Worm (Caenorhabditis elegans) whole organism, young adult: ENCODE results near the gene zip-8.

ENCODE experiments used
- B0035.1 ChIP-seq: sonication (generic microtip); optimal IDR thresholded peaks from 2 replicates; lab custom pipeline; 2016; ENCODE audit warnings: missing genetic modification characterization, mild to moderate bottlenecking, missing compliant biosample characterization, missing genotype, missing genetic modification reagents
- C06A6.2 ChIP-seq: fragments of 200-800 bp; sonication (Bioruptor generic); conservative IDR thresholded peaks from 2 replicates; pipeline ENCODE4 v1.3.6; 2022; ENCODE audit warnings: missing genetic modification characterization, missing compliant biosample characterization
- F37B4.10 ChIP-seq: fragments of 200-800 bp; sonication (Bioruptor generic); IDR thresholded peaks from 2 replicates; pipeline ENCODE4 v1.3.6; 2022; ENCODE audit warnings: missing genetic modification characterization, missing compliant biosample characterization
- F39B2.1 ChIP-seq: fragments of 200-800 bp; sonication (Bioruptor generic); IDR thresholded peaks from 2 replicates; pipeline ENCODE4 v1.3.6; 2022; ENCODE audit warnings: missing genetic modification reagents, missing genetic modification characterization, missing compliant biosample characterization
- F55B11.4 ChIP-seq: sonication (generic microtip); optimal IDR thresholded peaks from 2 replicates; lab custom pipeline; 2016; ENCODE audit warnings: missing compliant biosample characterization, missing genetic modification characterization, borderline replicate concordance; ENCODE audit not compliant: insufficient read depth
- K11D2.4 ChIP-seq: fragments of 200-800 bp; sonication (Bioruptor generic); IDR thresholded peaks from 2 replicates; pipeline ENCODE4 v1.3.6; 2022; ENCODE audit warnings: missing genetic modification reagents, missing genetic modification characterization, missing compliant biosample characterization
- K12H6.12 ChIP-seq: fragments of 200-800 bp; sonication (Bioruptor generic); optimal IDR thresholded peaks from 2 replicates; lab custom pipeline; 2018; ENCODE audit warnings: mild to moderate bottlenecking, missing genetic modification characterization, missing compliant biosample characterization
- Y53F4B.3 ChIP-seq: fragments of 200-800 bp; sonication (Bioruptor generic); IDR thresholded peaks from 2 replicates; pipeline ENCODE4 v1.3.6; 2022; ENCODE audit warnings: missing genetic modification reagents, missing genetic modification characterization, missing compliant biosample characterization
- Y95B8A.8 ChIP-seq: fragments of 200-800 bp; sonication (Bioruptor generic); IDR thresholded peaks from 2 replicates; pipeline ENCODE4 v1.3.6; 2022; ENCODE audit warnings: missing genetic modification reagents, missing genetic modification characterization, missing compliant biosample characterization
- akir-1 ChIP-seq: fragments of 200-800 bp; sonication (Bioruptor generic); optimal IDR thresholded peaks from 2 replicates; lab custom pipeline; 2018; ENCODE audit warnings: mild to moderate bottlenecking, missing genetic modification characterization, moderate library complexity, missing compliant biosample characterization
- attf-5 ChIP-seq: fragments of 200-800 bp; sonication (Bioruptor generic); optimal IDR thresholded peaks from 2 replicates; lab custom pipeline; 2018; ENCODE audit warnings: mild to moderate bottlenecking, missing genetic modification characterization, missing compliant biosample characterization
- attf-6 ChIP-seq: fragments of 200-800 bp; sonication (Bioruptor generic); IDR thresholded peaks from 2 replicates; pipeline ENCODE4 v1.3.6; 2022; ENCODE audit warnings: missing genetic modification reagents, missing genetic modification characterization, missing compliant biosample characterization
- bed-2 ChIP-seq: fragments of 200-800 bp; sonication (Bioruptor generic); IDR thresholded peaks from 2 replicates; pipeline ENCODE4 v1.3.6; 2022; ENCODE audit warnings: missing genetic modification reagents, missing genetic modification characterization, missing compliant biosample characterization
- ceh-100 ChIP-seq: fragments of 200-800 bp; sonication (Bioruptor generic); IDR thresholded peaks from 2 replicates; pipeline ENCODE4 v1.3.6; 2022; ENCODE audit warnings: missing genetic modification reagents, missing genetic modification characterization, missing compliant biosample characterization
- ceh-58 ChIP-seq: fragments of 200-800 bp; sonication (Bioruptor generic); IDR thresholded peaks from 2 replicates; pipeline ENCODE4 v1.3.6; 2022; ENCODE audit warnings: missing genetic modification characterization, missing compliant biosample characterization
- ceh-79 ChIP-seq: sonication (generic microtip); optimal IDR thresholded peaks from 2 replicates; lab custom pipeline; 2017; ENCODE audit warnings: mild to moderate bottlenecking, missing genetic modification characterization, missing compliant biosample characterization
- ceh-91 ChIP-seq: fragments of 200-800 bp; sonication (Bioruptor generic); IDR thresholded peaks from 2 replicates; pipeline ENCODE4 v1.3.6; 2022; ENCODE audit warnings: missing genetic modification reagents, missing genetic modification characterization, missing compliant biosample characterization
- dox-1 ChIP-seq: fragments of 200-800 bp; sonication (Bioruptor generic); IDR thresholded peaks from 2 replicates; pipeline ENCODE4 v1.3.6; 2022; ENCODE audit warnings: missing genetic modification reagents, missing genetic modification characterization, missing compliant biosample characterization
- dpff-1 ChIP-seq: sonication (generic microtip); optimal IDR thresholded peaks from 2 replicates; lab custom pipeline; 2017; ENCODE audit warnings: mild to moderate bottlenecking, missing genetic modification characterization, missing compliant biosample characterization
- egl-44 ChIP-seq: fragments of 200-800 bp; sonication (Bioruptor generic); IDR thresholded peaks from 2 replicates; pipeline ENCODE4 v1.3.6; 2022; ENCODE audit warnings: missing genetic modification reagents, missing genetic modification characterization, missing compliant biosample characterization
- ets-4 ChIP-seq: fragments of 200-800 bp; sonication (Bioruptor generic); optimal IDR thresholded peaks from 2 replicates; lab custom pipeline; 2018; ENCODE audit warnings: mild to moderate bottlenecking, missing genetic modification characterization, missing compliant biosample characterization
- gei-17 ChIP-seq: fragments of 200-800 bp; sonication (Bioruptor generic); optimal IDR thresholded peaks from 2 replicates; lab custom pipeline; 2018; ENCODE audit warnings: mild to moderate bottlenecking, missing genetic modification characterization, missing compliant biosample characterization
- hmg-20 ChIP-seq: fragments of 200-800 bp; sonication (Bioruptor generic); IDR thresholded peaks from 2 replicates; pipeline ENCODE4 v1.3.6; 2022; ENCODE audit warnings: missing genetic modification reagents, missing genetic modification characterization, missing compliant biosample characterization
- hrde-1 ChIP-seq: sonication (generic microtip); optimal IDR thresholded peaks from 2 replicates; lab custom pipeline; 2016; ENCODE audit warnings: missing genetic modification characterization, mild to moderate bottlenecking, missing compliant biosample characterization, moderate library complexity, missing genotype, missing genetic modification reagents, borderline replicate concordance
- hsf-1 ChIP-seq: fragments of 200-800 bp; sonication (Bioruptor generic); IDR thresholded peaks from 2 replicates; pipeline ENCODE4 v1.3.6; 2022; ENCODE audit warnings: missing genetic modification reagents, missing genetic modification characterization, missing compliant biosample characterization
- lag-1 ChIP-seq: fragments of 200-800 bp; sonication (Bioruptor generic); IDR thresholded peaks from 2 replicates; pipeline ENCODE4 v1.3.6; 2022; ENCODE audit warnings: missing genetic modification reagents, missing genetic modification characterization, missing compliant biosample characterization
- lin-26 ChIP-seq: fragments of 200-800 bp; sonication (Bioruptor generic); IDR thresholded peaks from 2 replicates; pipeline ENCODE4 v1.3.6; 2022; ENCODE audit warnings: missing genetic modification reagents, missing genetic modification characterization, missing compliant biosample characterization
- lin-35 ChIP-seq, 3 experiments: fragments of 150-350 bp in 2 of 3; sonication (generic microtip) in 1 of 3; optimal IDR thresholded peaks; 2 replicates each; lab custom pipeline; 2014 to 2018; ENCODE audit warnings: missing biosample characterization in 3 of 3, missing genetic modification characterization in 3 of 3, missing genetic modification reagents in 3 of 3
- lin-40 ChIP-seq: sonication (generic microtip); optimal IDR thresholded peaks from 2 replicates; lab custom pipeline; 2016; ENCODE audit warnings: missing genetic modification characterization, mild to moderate bottlenecking, missing compliant biosample characterization, missing genotype, missing genetic modification reagents
- lin-54 ChIP-seq: fragments of 200-800 bp; sonication (Bioruptor generic); optimal IDR thresholded peaks from 2 replicates; lab custom pipeline; 2018; ENCODE audit warnings: mild to moderate bottlenecking, missing genetic modification characterization, missing compliant biosample characterization
- lir-1 ChIP-seq: fragments of 200-800 bp; sonication (Bioruptor generic); conservative IDR thresholded peaks from 2 replicates; pipeline ENCODE4 v1.3.6; 2022; ENCODE audit warnings: missing genetic modification reagents, missing genetic modification characterization, missing compliant biosample characterization
- madf-10 ChIP-seq: sonication (generic microtip); optimal IDR thresholded peaks from 2 replicates; lab custom pipeline; 2016; ENCODE audit warnings: mild to moderate bottlenecking, missing genetic modification characterization, missing compliant biosample characterization
- mes-4 ChIP-seq: sonication (generic microtip); optimal IDR thresholded peaks from 2 replicates; lab custom pipeline; 2016; ENCODE audit warnings: missing genotype, missing genetic modification characterization, missing compliant biosample characterization
- mxl-1 ChIP-seq: sonication (generic microtip); optimal IDR thresholded peaks from 2 replicates; lab custom pipeline; 2016; ENCODE audit warnings: missing genetic modification characterization, missing compliant biosample characterization
- nfya-2 ChIP-seq: fragments of 200-800 bp; sonication (Bioruptor generic); IDR thresholded peaks from 2 replicates; pipeline ENCODE4 v1.3.6; 2022; ENCODE audit warnings: missing genetic modification reagents, missing genetic modification characterization, missing compliant biosample characterization
- nfyb-1 ChIP-seq: fragments of 200-800 bp; sonication (Bioruptor generic); IDR thresholded peaks from 2 replicates; pipeline ENCODE4 v1.3.6; 2022; ENCODE audit warnings: missing genetic modification reagents, missing genetic modification characterization, missing compliant biosample characterization
- nhr-179 ChIP-seq: sonication (generic microtip); optimal IDR thresholded peaks from 2 replicates; lab custom pipeline; 2016; ENCODE audit warnings: mild to moderate bottlenecking, missing genetic modification characterization, missing compliant biosample characterization
- nhr-90 ChIP-seq: sonication (generic microtip); optimal IDR thresholded peaks from 2 replicates; lab custom pipeline; 2016; ENCODE audit warnings: missing genotype, mild to moderate bottlenecking, missing genetic modification characterization, missing compliant biosample characterization
- pbrm-1 ChIP-seq: fragments of 200-800 bp; sonication (Bioruptor generic); IDR thresholded peaks from 2 replicates; pipeline ENCODE4 v1.3.6; 2022; ENCODE audit warnings: missing genetic modification reagents, missing genetic modification characterization, missing compliant biosample characterization
- rcor-1 ChIP-seq: fragments of 200-800 bp; sonication (Bioruptor generic); IDR thresholded peaks from 2 replicates; pipeline ENCODE4 v1.3.6; 2022; ENCODE audit warnings: missing genetic modification reagents, missing genetic modification characterization, missing compliant biosample characterization
- sdz-38 ChIP-seq: sonication (generic microtip); optimal IDR thresholded peaks from 2 replicates; lab custom pipeline; 2016; ENCODE audit warnings: missing genotype, missing genetic modification characterization, missing compliant biosample characterization
- snpc-1.1 ChIP-seq: sonication (generic microtip); optimal IDR thresholded peaks from 2 replicates; lab custom pipeline; 2017; ENCODE audit warnings: missing genetic modification characterization, mild to moderate bottlenecking, missing compliant biosample characterization, antibody characterized with exemption, moderate library complexity, missing genotype, missing genetic modification reagents; ENCODE audit not compliant: insufficient read depth
- snpc-4 ChIP-seq, 5 experiments: fragments of 150-350 bp in 1 of 5; sonication (generic microtip) in 4 of 5; optimal IDR thresholded peaks; 2 replicates each; lab custom pipeline; 2014 to 2018; ENCODE audit warnings: missing genetic modification characterization in 5 of 5, missing biosample characterization in 3 of 5, antibody characterized with exemption in 2 of 5, mild to moderate bottlenecking in 2 of 5, missing compliant biosample characterization in 2 of 5, missing genotype in 2 of 5, moderate library complexity in 2 of 5, missing genetic modification reagents in 1 of 5
- unc-62 ChIP-seq: fragments of 150-350 bp; optimal IDR thresholded peaks from 2 replicates; lab custom pipeline; 2014; ENCODE audit warnings: missing biosample characterization, missing genetic modification reagents, missing genetic modification characterization
- xnd-1 ChIP-seq: sonication (generic microtip); optimal IDR thresholded peaks from 2 replicates; lab custom pipeline; 2016; ENCODE audit warnings: missing genotype, missing genetic modification reagents, missing genetic modification characterization, missing compliant biosample characterization
- ztf-18 ChIP-seq: sonication (generic microtip); optimal IDR thresholded peaks from 2 replicates; lab custom pipeline; 2016; ENCODE audit warnings: missing genotype, mild to moderate bottlenecking, missing genetic modification characterization, missing compliant biosample characterization
- ztf-26 ChIP-seq: sonication (generic microtip); optimal IDR thresholded peaks from 2 replicates; lab custom pipeline; 2017; ENCODE audit warnings: missing genetic modification characterization, missing compliant biosample characterization
- ztf-6 ChIP-seq: fragments of 200-800 bp; sonication (Bioruptor generic); IDR thresholded peaks from 2 replicates; pipeline ENCODE4 v1.3.6; 2022; ENCODE audit warnings: missing genetic modification reagents, missing genetic modification characterization, missing compliant biosample characterization

Gene zip-8

ce11 chrIII:6464113-6464571 lies 14.6 kb upstream of the zip-8 start (continued):
- TF ChIP-seq bed-2 (GFP tag; lab: Robert Waterston, UW) (no peak), sdz-38 (tag; lab: Kevin White, UChicago) (no peak), lin-35 (GFP tag; optimal IDR thresholded peaks at IDR 0.05; lab: Kevin White, UChicago) (peak in 1 of 3 experiments; percentile 79), gei-17 (no peak), ceh-91 (GFP tag; lab: Robert Waterston, UW) (peak; percentile 71), nfya-2 (GFP tag; lab: Robert Waterston, UW) (no peak), C06A6.2 (GFP tag; lab: Robert Waterston, UW) (peak; percentile 86), hrde-1 (tag; lab: Kevin White, UChicago) (no peak), ceh-58 (GFP tag; lab: Robert Waterston, UW) (0 out of 2 replicates have a peak, but pooled peaks have one; percentile 16), akir-1 (GFP tag; lab: Kevin White, UChicago) (peak; percentile 62), ztf-6 (GFP tag; lab: Robert Waterston, UW) (no peak), B0035.1 (tag; lab: Kevin White, UChicago) (peak; percentile 53), attf-6 (GFP tag; lab: Robert Waterston, UW) (no peak), lin-40 (no peak), Y53F4B.3 (no peak; the same call in 1 of the 2 replicates), xnd-1 (tag; lab: Kevin White, UChicago) (peak; percentile 57), hmg-20 (GFP tag; lab: Robert Waterston, UW) (no peak), Y95B8A.8 (peak; percentile 94), F55B11.4 (no peak), lir-1 (peak; percentile 74), nhr-179 (no peak), ets-4 (GFP tag; lab: Kevin White, UChicago) (peak; percentile 86), snpc-1.1 (no peak), nfyb-1 (GFP tag; lab: Robert Waterston, UW) (peak; percentile 95), lin-54 (peak; percentile 92), snpc-4 (GFP tag; optimal IDR thresholded peaks at IDR 0.05; lab: Kevin White, UChicago) (no peak), snpc-4 (tag; optimal IDR thresholded peaks at IDR 0.05; lab: Kevin White, UChicago) (peak in 3 of 4 experiments; percentile 66 to 69 (median 67)), mxl-1 (no peak), unc-62 (GFP tag; lab: Kevin White, UChicago) (no peak), ztf-18 (tag; lab: Kevin White, UChicago) (peak; percentile 78), F37B4.10 (GFP tag; lab: Robert Waterston, UW) (no peak), pbrm-1 (GFP tag; lab: Robert Waterston, UW) (peak; percentile 93), lag-1 (GFP tag; lab: Robert Waterston, UW) (no peak), mes-4 (no peak), madf-10 (tag; lab: Kevin White, UChicago) (no peak), egl-44 (GFP tag; lab: Robert Waterston, UW) (peak; percentile 69; the same call in 1 of the 2 replicates), dpff-1 (tag; lab: Kevin White, UChicago) (no peak), ceh-100 (peak; percentile 72), K12H6.12 (tag; lab: Kevin White, UChicago) (peak; percentile 86), attf-5 (GFP tag; lab: Kevin White, UChicago) (peak; percentile 95), hsf-1 (GFP tag; lab: Robert Waterston, UW) (peak; percentile 80), ceh-79 (tag; lab: Kevin White, UChicago) (peak; percentile 45), nhr-90 (tag; lab: Kevin White, UChicago) (peak; percentile 67), K11D2.4 (GFP tag; lab: Robert Waterston, UW) (peak; percentile 86), rcor-1 (GFP tag; lab: Robert Waterston, UW) (peak; percentile 63), F39B2.1 (GFP tag; lab: Robert Waterston, UW) (no peak), dox-1 (peak; percentile 95), lin-26 (GFP tag; lab: Robert Waterston, UW) (peak; percentile 59; the same call in 1 of the 2 replicates), ztf-26 (tag; lab: Kevin White, UChicago) (peak; percentile 90)
